Worm (Caenorhabditis elegans): ENCODE data around the gene Y43D4A.6.

- TF ChIP-seq aly-2 (tag; optimal IDR thresholded peaks at IDR 0.05) = no peak
- TF ChIP-seq unc-62 (GFP tag; optimal IDR thresholded peaks at IDR 0.05 in 1 of 2) = no peak
- no peak for TF ChIP-seq unc-62 (tag; optimal IDR thresholded peaks at IDR 0.05)
- no peak for TF ChIP-seq F49E8.2 (tag; optimal IDR thresholded peaks at IDR 0.05; ENCODE audit: borderline replicate concordance)
- no peak for TF ChIP-seq lin-15B (tag; optimal IDR thresholded peaks at IDR 0.05)
- TF ChIP-seq mes-2 (tag; optimal IDR thresholded peaks at IDR 0.05; ENCODE audit: poor library complexity, severe bottlenecking) = no peak
- no peak for TF ChIP-seq ceh-28 (tag; optimal IDR thresholded peaks at IDR 0.05)
- no peak for TF ChIP-seq hlh-30 (tag; optimal IDR thresholded peaks at IDR 0.05; ENCODE audit: insufficient read depth)
- no peak for TF ChIP-seq zag-1 (tag; optimal IDR thresholded peaks at IDR 0.05)
- TF ChIP-seq unc-130 (GFP tag; optimal IDR thresholded peaks at IDR 0.05) = no peak
- TF ChIP-seq daf-16 (GFP tag; optimal IDR thresholded peaks at IDR 0.05) = no peak
- no peak for TF ChIP-seq daf-16 (tag; optimal IDR thresholded peaks at IDR 0.05)
These were observed 44.2 kb downstream of the Y43D4A.6 start, which contains the start of gene clec-194 for ce11 chrIV:16831366-16831765.
